Worm (Caenorhabditis elegans) whole organism, L1 larva: ENCODE measurements around the gene F59C12.4.

Experiments used
- F16B12.6 ChIP-seq: fragments of 150-350 bp; optimal IDR thresholded peaks from 2 replicates; lab custom pipeline; 2014; ENCODE audit warnings: missing biosample characterization, missing genetic modification characterization
- alr-1 ChIP-seq: fragments of 200-800 bp; sonication (Bioruptor generic); optimal IDR thresholded peaks from 2 replicates; lab custom pipeline; 2018; ENCODE audit warnings: borderline replicate concordance, mild to moderate bottlenecking, missing genetic modification characterization, missing compliant biosample characterization
- aly-2 ChIP-seq: fragments of 150-350 bp; optimal IDR thresholded peaks from 2 replicates; lab custom pipeline; 2014; ENCODE audit warnings: missing biosample characterization, missing genetic modification characterization
- ama-1 ChIP-seq: fragments of 150-350 bp; optimal IDR thresholded peaks from 2 replicates; lab custom pipeline; 2014
- blmp-1 ChIP-seq: fragments of 150-350 bp; optimal IDR thresholded peaks from 2 replicates; lab custom pipeline; 2014; ENCODE audit warnings: missing biosample characterization, missing genetic modification characterization
- ceh-82 ChIP-seq, 3 experiments: fragments of 150-350 bp in 1 of 3; sonication (generic microtip) in 2 of 3; optimal IDR thresholded peaks; 2 replicates each; lab custom pipeline; 2014 to 2017; ENCODE audit warnings: missing biosample characterization in 3 of 3, missing genetic modification characterization in 3 of 3
- ceh-90 ChIP-seq: sonication (generic microtip); optimal IDR thresholded peaks from 2 replicates; lab custom pipeline; 2016; ENCODE audit warnings: missing genetic modification characterization, missing compliant biosample characterization
- efl-3 ChIP-seq: fragments of 200-800 bp; sonication (Bioruptor generic); optimal IDR thresholded peaks from 2 replicates; lab custom pipeline; 2018; ENCODE audit warnings: mild to moderate bottlenecking, missing genetic modification characterization, missing compliant biosample characterization
- elt-2 ChIP-seq: sonication (generic microtip); optimal IDR thresholded peaks from 2 replicates; lab custom pipeline; 2016; ENCODE audit warnings: missing genetic modification characterization, mild to moderate bottlenecking, inconsistent platforms, missing compliant biosample characterization, missing genetic modification reagents
- elt-3 ChIP-seq, 6 experiments: fragments of 150-350 bp in 1 of 6; sonication (generic microtip); optimal IDR thresholded peaks; 2 replicates each; lab custom pipeline; 2017 to 2018; ENCODE audit warnings: missing biosample characterization in 6 of 6, missing genetic modification characterization in 6 of 6, inconsistent platforms in 1 of 6
- fkh-10 ChIP-seq: sonication (generic microtip); optimal IDR thresholded peaks from 2 replicates; lab custom pipeline; 2017; ENCODE audit warnings: missing biosample characterization, missing genetic modification reagents, missing genetic modification characterization
- fkh-4 ChIP-seq: sonication (generic microtip); optimal IDR thresholded peaks from 2 replicates; lab custom pipeline; 2016; ENCODE audit warnings: missing compliant biosample characterization, missing genetic modification characterization, borderline replicate concordance
- fkh-8 ChIP-seq: sonication (generic microtip); optimal IDR thresholded peaks from 2 replicates; lab custom pipeline; 2016; ENCODE audit warnings: mild to moderate bottlenecking, missing genetic modification characterization, missing compliant biosample characterization
- hlh-17 ChIP-seq: fragments of 200-800 bp; sonication (Bioruptor generic); optimal IDR thresholded peaks from 2 replicates; lab custom pipeline; 2018; ENCODE audit warnings: missing genetic modification characterization, mild to moderate bottlenecking, missing compliant biosample characterization, moderate library complexity, borderline replicate concordance
- hpl-2 ChIP-seq: fragments of 150-350 bp; optimal IDR thresholded peaks from 2 replicates; lab custom pipeline; 2014; ENCODE audit warnings: missing biosample characterization, missing genetic modification reagents, missing genetic modification characterization
- lin-14 ChIP-seq: fragments of 200-800 bp; sonication (Bioruptor generic); optimal IDR thresholded peaks from 2 replicates; lab custom pipeline; 2018; ENCODE audit warnings: mild to moderate bottlenecking, missing genetic modification characterization, moderate library complexity, missing compliant biosample characterization
- lin-15B ChIP-seq: fragments of 150-350 bp; sonication (generic microtip); optimal IDR thresholded peaks from 3 replicates; lab custom pipeline; 2014; ENCODE audit warnings: missing biosample characterization, missing genetic modification characterization
- lin-39 ChIP-seq: fragments of 150-350 bp; optimal IDR thresholded peaks from 2 replicates; lab custom pipeline; 2014; ENCODE audit warnings: missing biosample characterization, missing genetic modification reagents, missing genetic modification characterization
- lir-3 ChIP-seq: sonication (generic microtip); optimal IDR thresholded peaks from 2 replicates; lab custom pipeline; 2016; ENCODE audit warnings: mild to moderate bottlenecking, missing genetic modification characterization, moderate library complexity, missing compliant biosample characterization; ENCODE audit not compliant: poor library complexity
- mab-9 ChIP-seq: fragments of 200-800 bp; sonication (Bioruptor generic); IDR thresholded peaks from 2 replicates; pipeline ENCODE4 v1.3.6; 2022; ENCODE audit warnings: missing genetic modification reagents, missing genetic modification characterization, missing compliant biosample characterization
- mdl-1 ChIP-seq, 2 experiments: fragments of 150-350 bp; optimal IDR thresholded peaks; 2 replicates each; lab custom pipeline; 2014 to 2017; ENCODE audit warnings: missing biosample characterization in 2 of 2, missing genetic modification characterization in 2 of 2, inconsistent platforms in 1 of 2
- mep-1 ChIP-seq: fragments of 150-350 bp; optimal IDR thresholded peaks from 2 replicates; lab custom pipeline; 2014; ENCODE audit warnings: missing biosample characterization, missing genetic modification characterization
- nhr-19 ChIP-seq: fragments of 200-800 bp; sonication (Bioruptor generic); conservative IDR thresholded peaks from 2 replicates; pipeline ENCODE4 v1.3.6; 2022; ENCODE audit warnings: missing genetic modification characterization, missing compliant biosample characterization
- nhr-237 ChIP-seq: fragments of 150-350 bp; optimal IDR thresholded peaks from 2 replicates; lab custom pipeline; 2014; ENCODE audit warnings: missing biosample characterization, missing genetic modification characterization
- nhr-28 ChIP-seq: fragments of 150-350 bp; optimal IDR thresholded peaks from 2 replicates; lab custom pipeline; 2014; ENCODE audit warnings: missing biosample characterization, missing genetic modification characterization
- nhr-47 ChIP-seq: sonication (generic microtip); optimal IDR thresholded peaks from 2 replicates; lab custom pipeline; 2016; ENCODE audit warnings: mild to moderate bottlenecking, missing genetic modification characterization, moderate library complexity, missing compliant biosample characterization
- nhr-76 ChIP-seq: sonication (generic microtip); optimal IDR thresholded peaks from 2 replicates; lab custom pipeline; 2017; ENCODE audit warnings: missing biosample characterization, missing genetic modification characterization
- nhr-84 ChIP-seq: sonication (generic microtip); optimal IDR thresholded peaks from 2 replicates; lab custom pipeline; 2017; ENCODE audit warnings: missing biosample characterization, missing genetic modification characterization
- nhr-85 ChIP-seq: sonication (generic microtip); peaks from one replicate; lab custom pipeline; 2016; ENCODE audit warnings: missing genetic modification characterization, inconsistent platforms, missing compliant biosample characterization
- pax-3 ChIP-seq: fragments of 200-800 bp; sonication (Bioruptor generic); optimal IDR thresholded peaks from 2 replicates; lab custom pipeline; 2018; ENCODE audit warnings: mild to moderate bottlenecking, missing genetic modification characterization, moderate library complexity, missing compliant biosample characterization
- skn-1 ChIP-seq: fragments of 150-350 bp; optimal IDR thresholded peaks from 2 replicates; lab custom pipeline; 2014; ENCODE audit warnings: missing biosample characterization, missing genetic modification characterization
- snpc-4 ChIP-seq: fragments of 150-350 bp; optimal IDR thresholded peaks from 2 replicates; lab custom pipeline; 2014; ENCODE audit warnings: missing biosample characterization, missing genetic modification characterization
- snu-23 ChIP-seq: sonication (generic microtip); optimal IDR thresholded peaks from 2 replicates; lab custom pipeline; 2016; ENCODE audit warnings: missing genetic modification characterization, missing compliant biosample characterization
- sup-37 ChIP-seq: fragments of 200-800 bp; sonication (Bioruptor generic); optimal IDR thresholded peaks from 2 replicates; lab custom pipeline; 2018; ENCODE audit warnings: mild to moderate bottlenecking, missing genetic modification characterization, missing compliant biosample characterization
- swsn-7 ChIP-seq: sonication (generic microtip); optimal IDR thresholded peaks from 2 replicates; lab custom pipeline; 2016; ENCODE audit warnings: missing genetic modification characterization, missing compliant biosample characterization
- tbx-2 ChIP-seq: sonication (generic microtip); optimal IDR thresholded peaks from 2 replicates; lab custom pipeline; 2016; ENCODE audit warnings: missing genetic modification characterization, missing compliant biosample characterization
- unc-62 ChIP-seq: fragments of 150-350 bp; optimal IDR thresholded peaks from 2 replicates; lab custom pipeline; 2014; ENCODE audit warnings: missing biosample characterization, missing genetic modification reagents, missing genetic modification characterization
- unc-86 ChIP-seq: sonication (generic microtip); optimal IDR thresholded peaks from 2 replicates; lab custom pipeline; 2016; ENCODE audit warnings: missing genetic modification characterization, missing compliant biosample characterization
- vab-15 ChIP-seq: sonication (generic microtip); optimal IDR thresholded peaks from 2 replicates; lab custom pipeline; 2017; ENCODE audit warnings: missing genotype, mild to moderate bottlenecking, missing genetic modification characterization, missing compliant biosample characterization
- xbp-1 ChIP-seq: sonication (generic microtip); optimal IDR thresholded peaks from 2 replicates; lab custom pipeline; 2016; ENCODE audit warnings: missing genetic modification characterization, missing compliant biosample characterization
- zag-1 ChIP-seq: fragments of 150-350 bp; optimal IDR thresholded peaks from 2 replicates; lab custom pipeline; 2014; ENCODE audit warnings: missing biosample characterization, missing genetic modification characterization

F59C12.4 gene

DNA sequence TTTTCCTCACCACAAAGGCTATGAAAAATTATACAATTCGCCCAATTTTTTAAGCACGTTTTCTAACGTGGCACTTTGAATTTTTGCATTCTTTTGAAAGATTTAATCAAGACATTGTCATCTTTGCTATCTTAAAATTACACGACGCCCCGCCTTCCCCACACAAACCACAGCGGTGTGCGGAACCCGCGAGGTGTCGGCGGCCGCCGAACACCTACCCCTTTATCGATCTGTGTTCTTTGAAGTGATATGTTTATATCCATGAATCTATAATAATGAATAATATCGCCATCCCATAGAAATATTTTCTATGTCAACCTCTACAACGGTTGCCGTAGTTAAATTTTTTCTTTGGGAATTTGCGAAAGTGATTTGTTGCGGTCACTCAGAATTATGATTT is 36.1 kb downstream of the F59C12.4 start:
- TF ChIP-seq skn-1 (no peak), F16B12.6 (tag; lab: Kevin White, UChicago) (no peak), tbx-2 (tag; lab: Kevin White, UChicago) (no peak), snu-23 (GFP tag; lab: Kevin White, UChicago) (no peak), unc-62 (GFP tag; lab: Kevin White, UChicago) (no peak), snpc-4 (tag; lab: Kevin White, UChicago) (peak; percentile 87), zag-1 (tag; lab: Kevin White, UChicago) (no peak)

DNA sequence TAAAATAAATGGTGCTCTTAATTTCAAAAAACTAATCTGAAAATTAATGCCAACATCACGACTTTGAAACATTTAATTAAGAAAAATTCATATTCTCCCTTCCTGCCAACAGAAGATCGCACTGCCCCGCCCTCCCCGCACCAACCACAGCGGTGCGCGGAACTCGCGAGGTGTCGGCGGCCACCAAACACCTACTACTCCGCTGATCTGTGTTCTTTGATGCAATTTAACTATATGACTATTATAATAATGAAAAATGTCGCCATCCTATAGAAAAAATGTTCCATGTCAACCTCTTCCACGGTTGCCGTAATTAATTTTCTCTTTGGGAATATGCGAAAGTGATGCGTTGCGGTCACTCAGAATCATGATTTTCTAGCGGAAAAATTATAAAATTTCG is 36.6 kb downstream of the F59C12.4 start:
- TF ChIP-seq mdl-1 (tag; optimal IDR thresholded peaks at IDR 0.05; lab: Kevin White, UChicago) (no peak), snpc-4 (tag; lab: Kevin White, UChicago) (peak; percentile 75)

DNA sequence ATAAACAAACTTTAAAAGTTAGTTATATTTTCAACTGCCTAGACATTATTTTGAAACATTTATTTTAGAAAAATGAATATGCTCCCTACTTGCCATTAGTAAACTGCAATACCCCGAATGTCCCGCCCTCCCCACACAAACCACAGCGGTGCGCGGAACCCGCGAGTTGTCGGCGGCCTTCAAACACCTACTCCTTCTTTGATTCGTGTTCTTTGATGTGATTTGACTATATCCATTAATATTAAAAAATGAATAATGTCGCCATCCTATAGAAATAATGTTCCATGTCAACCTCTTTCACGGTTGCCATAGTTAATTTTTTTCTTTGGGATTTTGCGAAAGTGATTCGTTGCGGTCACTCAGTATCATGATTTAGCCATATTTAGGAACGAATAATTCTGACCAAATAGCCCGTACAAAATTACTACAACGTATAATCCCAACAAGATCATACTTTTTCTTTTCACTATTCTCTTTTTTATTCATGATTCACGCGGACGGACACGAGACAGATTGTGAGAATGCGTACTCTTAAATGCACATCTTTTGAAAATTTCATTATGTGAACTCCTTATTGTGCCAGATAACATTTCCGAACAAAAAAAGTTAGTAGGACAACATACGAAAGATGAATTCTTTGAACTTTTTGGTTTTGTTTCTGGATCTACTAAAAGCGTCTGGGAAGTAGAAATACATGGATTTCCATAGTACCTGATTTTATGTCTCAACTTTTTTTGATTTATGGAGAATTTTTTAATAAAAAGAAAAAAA is 37.7 kb downstream of the F59C12.4 start:
- TF ChIP-seq sup-37 (GFP tag; lab: Kevin White, UChicago) (no peak), ama-1 (no peak), ceh-82 (tag; optimal IDR thresholded peaks at IDR 0.05; lab: Kevin White, UChicago) (no peak), fkh-8 (tag; lab: Kevin White, UChicago) (no peak), nhr-19 (0 out of 2 replicates have a peak, but pooled peaks have one; percentile 5), aly-2 (tag; lab: Kevin White, UChicago) (no peak), fkh-10 (GFP tag; lab: Kevin White, UChicago) (peak; percentile 75), hlh-17 (GFP tag; lab: Kevin White, UChicago) (no peak), elt-2 (no peak), hpl-2 (GFP tag; lab: Kevin White, UChicago) (no peak), xbp-1 (tag; lab: Kevin White, UChicago) (no peak), snpc-4 (tag; lab: Kevin White, UChicago) (peak; percentile 93)

DNA sequence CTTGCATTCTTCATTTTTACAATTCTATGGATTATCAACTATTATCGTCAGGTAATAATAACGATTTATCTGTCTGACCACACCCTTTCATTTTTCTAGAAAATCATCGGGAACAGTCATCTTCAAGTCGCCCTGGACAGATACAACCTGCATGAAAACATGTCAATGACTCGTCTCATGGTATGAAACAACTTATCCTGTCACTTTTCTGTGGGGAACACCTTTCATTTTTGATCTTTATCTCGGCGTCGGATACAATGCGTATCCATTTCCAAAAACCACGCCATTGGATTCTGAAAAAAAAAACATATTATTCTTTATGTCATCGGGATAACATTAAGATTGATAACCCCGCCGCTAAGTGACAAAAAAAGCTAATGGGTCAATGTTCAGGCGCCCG is 41.5 kb downstream of the F59C12.4 start:
- TF ChIP-seq hlh-17 (GFP tag; lab: Kevin White, UChicago) (no peak), pax-3 (tag; lab: Kevin White, UChicago) (no peak), nhr-47 (no peak), blmp-1 (tag; lab: Kevin White, UChicago) (peak; percentile 56)

DNA sequence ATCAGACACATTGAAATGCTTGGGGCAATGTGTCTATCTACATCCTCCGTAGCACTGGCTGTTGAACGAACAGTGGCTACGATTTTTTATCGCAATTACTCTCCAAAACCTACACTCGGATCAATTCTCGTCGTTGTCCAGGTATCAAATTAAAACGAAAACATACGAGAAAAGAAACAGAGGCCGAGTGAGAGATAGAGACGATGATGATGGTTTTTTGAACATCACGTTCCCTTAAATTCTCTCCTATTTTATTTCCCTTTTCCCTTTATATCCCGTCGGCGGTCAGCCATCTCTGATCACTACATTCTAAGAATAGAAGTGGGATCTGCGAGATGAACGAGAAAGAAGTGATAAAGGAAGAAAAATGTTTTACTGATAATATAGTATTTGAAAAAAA is 43.0 kb downstream of the F59C12.4 start:
- TF ChIP-seq elt-3 (tag; optimal IDR thresholded peaks at IDR 0.05; lab: Kevin White, UChicago) (peak in 2 of 6 experiments; percentile 19 to 71), lin-14 (GFP tag; lab: Kevin White, UChicago) (peak; percentile 54), lin-39 (tag; lab: Kevin White, UChicago) (no peak), efl-3 (GFP tag; lab: Kevin White, UChicago) (no peak), ceh-90 (tag; lab: Kevin White, UChicago) (no peak), blmp-1 (tag; lab: Kevin White, UChicago) (peak; percentile 90)

DNA sequence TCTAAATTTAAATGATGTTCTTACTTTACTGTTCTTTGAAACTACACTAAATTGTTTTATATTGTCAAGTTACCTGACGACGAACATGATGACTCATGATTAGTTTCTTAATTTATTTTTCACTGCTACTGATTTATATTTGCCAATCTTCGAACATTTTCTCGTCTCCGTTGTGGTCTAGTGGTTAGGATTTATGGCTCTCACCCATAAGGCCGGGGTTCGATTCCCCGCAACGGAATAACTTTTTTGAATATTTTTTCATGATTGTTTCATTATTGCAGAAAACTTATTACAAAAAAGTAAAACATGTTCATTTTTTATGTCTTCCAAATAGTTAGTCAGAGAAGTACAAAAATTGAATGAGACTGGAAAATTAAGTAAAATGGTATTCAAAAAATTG is 43.6 kb downstream of the F59C12.4 start:
- TF ChIP-seq mep-1 (tag; lab: Kevin White, UChicago) (peak; percentile 22), fkh-8 (tag; lab: Kevin White, UChicago) (no peak), vab-15 (tag; lab: Kevin White, UChicago) (no peak), swsn-7 (tag; lab: Kevin White, UChicago) (peak; percentile 16), fkh-4 (tag; lab: Kevin White, UChicago) (no peak), nhr-76 (tag; lab: Kevin White, UChicago) (no peak), lir-3 (tag; lab: Kevin White, UChicago) (peak; percentile 18), nhr-28 (tag; lab: Kevin White, UChicago) (no peak), nhr-237 (tag; lab: Kevin White, UChicago) (no peak), lin-15B (tag; lab: Kevin White, UChicago) (no peak), nhr-84 (tag; lab: Kevin White, UChicago) (no peak), nhr-85 (no peak), skn-1 (no peak), mab-9 (GFP tag; lab: Robert Waterston, UW) (no peak), xbp-1 (tag; lab: Kevin White, UChicago) (no peak), mdl-1 (tag; optimal IDR thresholded peaks at IDR 0.05; lab: Kevin White, UChicago) (no peak), unc-86 (tag; lab: Kevin White, UChicago) (no peak), ama-1 (no peak), alr-1 (tag; lab: Kevin White, UChicago) (no peak), hlh-17 (GFP tag; lab: Kevin White, UChicago) (no peak)
